Fruit fly (Drosophila melanogaster) whole organism, embryonic: Measurements from ENCODE around the gene RpL13.
A peak's percentile ranks its signal among the peaks of the same experiment; 100 is the strongest.

Experiments
- B-H1 ChIP-seq: fragments of 200-800 bp; sonication (Bioruptor generic); IDR thresholded peaks from 3 replicates; pipeline ENCODE4 v1.3.6; 2022; ENCODE audit warnings: missing biosample characterization, missing genetic modification characterization
- CG10147 ChIP-seq: fragments of 200-800 bp; sonication (Bioruptor generic); optimal IDR thresholded peaks from 2 replicates; lab custom pipeline; 2019; ENCODE audit warnings: missing biosample characterization, mild to moderate bottlenecking, missing genetic modification characterization, moderate library complexity
- CG1024 ChIP-seq: fragments of 200-800 bp; sonication (Bioruptor generic); IDR thresholded peaks from 2 replicates; pipeline ENCODE4 v1.3.6; 2022; ENCODE audit warnings: missing biosample characterization, missing genetic modification characterization
- CG12744 ChIP-seq: fragments of 200-800 bp; sonication (Bioruptor generic); optimal IDR thresholded peaks from 2 replicates; lab custom pipeline; 2016; ENCODE audit warnings: missing biosample characterization, missing genetic modification characterization
- CG14860 ChIP-seq: fragments of 200-800 bp; sonication (Bioruptor generic); IDR thresholded peaks from 3 replicates; pipeline ENCODE4 v1.3.6; 2022; ENCODE audit warnings: missing biosample characterization, missing genetic modification characterization; ENCODE audit not compliant: partially characterized antibody
- CG1529 ChIP-seq: fragments of 200-800 bp; sonication (Bioruptor generic); optimal IDR thresholded peaks from 3 replicates; lab custom pipeline; 2018; ENCODE audit warnings: missing biosample characterization, missing genetic modification characterization
- CG15696 ChIP-seq: fragments of 200-800 bp; sonication (Bioruptor generic); optimal IDR thresholded peaks from 2 replicates; lab custom pipeline; 2019; ENCODE audit warnings: missing biosample characterization, mild to moderate bottlenecking, missing genetic modification characterization, moderate library complexity
- CG17361 ChIP-seq: fragments of 200-800 bp; sonication (Bioruptor generic); IDR thresholded peaks from 3 replicates; pipeline ENCODE4 v1.3.6; 2022; ENCODE audit warnings: missing biosample characterization, missing genetic modification characterization
- CG17568 ChIP-seq: fragments of 200-800 bp; sonication (Bioruptor generic); optimal IDR thresholded peaks from 2 replicates; lab custom pipeline; 2018; ENCODE audit warnings: missing biosample characterization, mild to moderate bottlenecking, missing genetic modification characterization, moderate library complexity
- CG17612 ChIP-seq: fragments of 200-800 bp; sonication (Bioruptor generic); IDR thresholded peaks from 2 replicates; pipeline ENCODE4 v1.3.6; 2022; ENCODE audit warnings: missing biosample characterization, missing genetic modification characterization
- CG1792 ChIP-seq: fragments of 200-800 bp; sonication (Bioruptor generic); optimal IDR thresholded peaks from 2 replicates; lab custom pipeline; 2016; ENCODE audit warnings: missing biosample characterization, missing genetic modification characterization
- CG18011 ChIP-seq: fragments of 200-800 bp; sonication (Bioruptor generic); optimal IDR thresholded peaks from 2 replicates; lab custom pipeline; 2017; ENCODE audit warnings: missing biosample characterization, missing genetic modification characterization, mild to moderate bottlenecking, moderate library complexity, missing genotype
- CG2116 ChIP-seq: fragments of 200-800 bp; sonication (Bioruptor generic); optimal IDR thresholded peaks from 3 replicates; lab custom pipeline; 2018; ENCODE audit warnings: missing biosample characterization, mild to moderate bottlenecking, missing genetic modification characterization
- CG31224 ChIP-seq: fragments of 200-800 bp; sonication (Bioruptor generic); IDR thresholded peaks from 2 replicates; pipeline ENCODE4 v1.3.6; 2022; ENCODE audit warnings: missing biosample characterization, missing genetic modification characterization
- CG33213 ChIP-seq: fragments of 200-800 bp; sonication (Bioruptor generic); optimal IDR thresholded peaks from 3 replicates; lab custom pipeline; 2016; ENCODE audit warnings: missing biosample characterization, missing genetic modification characterization
- CG34376 ChIP-seq: fragments of 200-800 bp; sonication (Bioruptor generic); optimal IDR thresholded peaks from 2 replicates; lab custom pipeline; 2018; ENCODE audit warnings: missing biosample characterization, mild to moderate bottlenecking, missing genetic modification characterization
- CG42726 ChIP-seq: fragments of 200-800 bp; sonication (Bioruptor generic); IDR thresholded peaks from 2 replicates; pipeline ENCODE4 v1.3.6; 2022; ENCODE audit warnings: missing biosample characterization, missing genetic modification characterization; ENCODE audit not compliant: partially characterized antibody
- CG6689 ChIP-seq: fragments of 200-800 bp; sonication (Bioruptor generic); IDR thresholded peaks from 2 replicates; pipeline ENCODE4 v1.3.6; 2022; ENCODE audit warnings: missing biosample characterization, missing genetic modification characterization
- CG7357 ChIP-seq: fragments of 200-800 bp; sonication (Bioruptor generic); IDR thresholded peaks from 3 replicates; pipeline ENCODE4 v1.3.6; 2022; ENCODE audit warnings: missing biosample characterization, missing genetic modification characterization
- CG7372 ChIP-seq: fragments of 200-800 bp; sonication (Bioruptor generic); IDR thresholded peaks from 2 replicates; pipeline ENCODE4 v1.3.6; 2022; ENCODE audit warnings: missing biosample characterization, missing genetic modification characterization
- CG7745 ChIP-seq: fragments of 200-800 bp; sonication (Bioruptor generic); optimal IDR thresholded peaks from 2 replicates; lab custom pipeline; 2018; ENCODE audit warnings: missing biosample characterization, mild to moderate bottlenecking, missing genetic modification characterization, moderate library complexity
- CG7786 ChIP-seq: fragments of 200-800 bp; sonication (Bioruptor generic); optimal IDR thresholded peaks from 2 replicates; lab custom pipeline; 2016; ENCODE audit warnings: missing biosample characterization, missing genetic modification characterization
- CG8281 ChIP-seq: fragments of 200-800 bp; sonication (Bioruptor generic); optimal IDR thresholded peaks from 2 replicates; lab custom pipeline; 2018; ENCODE audit warnings: missing biosample characterization, mild to moderate bottlenecking, missing genetic modification characterization, moderate library complexity
- CrebB ChIP-seq: fragments of 200-800 bp; sonication (Bioruptor generic); optimal IDR thresholded peaks from 3 replicates; lab custom pipeline; 2018; ENCODE audit warnings: missing biosample characterization, mild to moderate bottlenecking, missing genetic modification characterization
- H15 ChIP-seq: fragments of 200-800 bp; sonication (Bioruptor generic); IDR thresholded peaks from 3 replicates; pipeline ENCODE4 v1.3.6; 2022; ENCODE audit warnings: missing biosample characterization, missing genetic modification characterization
- H2.0 ChIP-seq: fragments of 200-800 bp; sonication (Bioruptor generic); IDR thresholded peaks from 2 replicates; pipeline ENCODE4 v1.3.6; 2022; ENCODE audit warnings: missing biosample characterization, missing genetic modification characterization
- Hmx ChIP-seq: fragments of 200-800 bp; sonication (Bioruptor generic); optimal IDR thresholded peaks from 2 replicates; lab custom pipeline; 2016; ENCODE audit warnings: missing biosample characterization, missing genetic modification characterization
- Jarid2 ChIP-seq: fragments of 200-800 bp; sonication (Bioruptor generic); optimal IDR thresholded peaks from 3 replicates; lab custom pipeline; 2017; ENCODE audit warnings: mild to moderate bottlenecking, missing biosample characterization, missing genetic modification reagents, missing genetic modification characterization
- Mes4 ChIP-seq: fragments of 200-800 bp; sonication (Bioruptor generic); optimal IDR thresholded peaks from 2 replicates; lab custom pipeline; 2016; ENCODE audit warnings: missing biosample characterization, missing genetic modification characterization
- Mrtf ChIP-seq: fragments of 200-800 bp; sonication (Bioruptor generic); IDR thresholded peaks from 3 replicates; pipeline ENCODE4 v1.3.6; 2022; ENCODE audit warnings: missing biosample characterization, missing genetic modification characterization
- Neu2 ChIP-seq: fragments of 200-800 bp; sonication (Bioruptor generic); optimal IDR thresholded peaks from 3 replicates; lab custom pipeline; 2016; ENCODE audit warnings: missing biosample characterization, missing genetic modification characterization, borderline replicate concordance
- NfI ChIP-seq: fragments of 200-800 bp; sonication (Bioruptor generic); optimal IDR thresholded peaks from 3 replicates; lab custom pipeline; 2018; ENCODE audit warnings: missing biosample characterization, mild to moderate bottlenecking, missing genetic modification characterization, moderate library complexity
- Scr ChIP-seq: fragments of 200-800 bp; sonication (Bioruptor generic); IDR thresholded peaks from 2 replicates; pipeline ENCODE4 v1.3.6; 2022; ENCODE audit warnings: missing biosample characterization, missing genetic modification characterization; ENCODE audit not compliant: partially characterized antibody
- Six4 ChIP-seq: fragments of 200-800 bp; sonication (Bioruptor generic); optimal IDR thresholded peaks from 2 replicates; lab custom pipeline; 2016; ENCODE audit warnings: missing biosample characterization, missing genetic modification characterization
- ab ChIP-seq: fragments of 200-800 bp; sonication (Bioruptor generic); optimal IDR thresholded peaks from 2 replicates; lab custom pipeline; 2016; ENCODE audit warnings: missing biosample characterization, missing genetic modification characterization
- al ChIP-seq: fragments of 200-800 bp; sonication (Bioruptor generic); IDR thresholded peaks from 2 replicates; pipeline ENCODE4 v1.3.6; 2022; ENCODE audit warnings: missing biosample characterization, missing genetic modification characterization
- aop ChIP-seq: fragments of 200-800 bp; sonication (Bioruptor generic); IDR thresholded peaks from 2 replicates; pipeline ENCODE4 v1.3.6; 2022; ENCODE audit warnings: missing biosample characterization, missing genetic modification characterization
- bsh ChIP-seq, 2 experiments: fragments of 200-800 bp; sonication (Bioruptor generic); optimal IDR thresholded peaks; 2 replicates each; lab custom pipeline; 2017 to 2018; ENCODE audit warnings: mild to moderate bottlenecking in 2 of 2, missing biosample characterization in 2 of 2, missing genetic modification characterization in 2 of 2, moderate library complexity in 1 of 2
- ci ChIP-seq: fragments of 200-800 bp; sonication (Bioruptor generic); IDR thresholded peaks from 3 replicates; pipeline ENCODE4 v1.3.6; 2022; ENCODE audit warnings: missing biosample characterization, missing genetic modification characterization
- dm ChIP-seq: fragments of 200-800 bp; sonication (Bioruptor generic); optimal IDR thresholded peaks from 3 replicates; lab custom pipeline; 2016; ENCODE audit warnings: missing biosample characterization, missing genetic modification characterization
- ewg ChIP-seq: fragments of 200-800 bp; sonication (Bioruptor generic); optimal IDR thresholded peaks from 3 replicates; lab custom pipeline; 2017; ENCODE audit warnings: mild to moderate bottlenecking, missing biosample characterization, missing genetic modification reagents, missing genetic modification characterization
- grn ChIP-seq: fragments of 200-800 bp; sonication (Bioruptor generic); optimal IDR thresholded peaks from 3 replicates; lab custom pipeline; 2017; ENCODE audit warnings: missing biosample characterization, missing genetic modification characterization
- jumu ChIP-seq: fragments of 200-800 bp; sonication (Bioruptor generic); optimal IDR thresholded peaks from 3 replicates; lab custom pipeline; 2016; ENCODE audit warnings: missing biosample characterization, missing genetic modification characterization
- maf-S ChIP-seq: fragments of 200-800 bp; sonication (Bioruptor generic); optimal IDR thresholded peaks from 2 replicates; lab custom pipeline; 2016; ENCODE audit warnings: missing biosample characterization, missing genetic modification characterization
- nmo ChIP-seq: fragments of 200-800 bp; sonication (Bioruptor generic); optimal IDR thresholded peaks from 2 replicates; lab custom pipeline; 2018; ENCODE audit warnings: missing biosample characterization, mild to moderate bottlenecking, missing genetic modification characterization, moderate library complexity
- ro ChIP-seq: fragments of 200-800 bp; sonication (Bioruptor generic); IDR thresholded peaks from 2 replicates; pipeline ENCODE4 v1.3.6; 2022; ENCODE audit warnings: missing biosample characterization, missing genetic modification characterization
- sisA ChIP-seq: fragments of 200-800 bp; sonication (Bioruptor generic); IDR thresholded peaks from 2 replicates; pipeline ENCODE4 v1.3.6; 2022; ENCODE audit warnings: missing biosample characterization, missing genetic modification characterization
- usp ChIP-seq: fragments of >200 bp; optimal IDR thresholded peaks from 2 replicates; lab custom pipeline; 2017; ENCODE audit warnings: missing biosample characterization, missing genetic modification characterization
- zfh1 ChIP-seq: fragments of 200-800 bp; sonication (Bioruptor generic); IDR thresholded peaks from 3 replicates; pipeline ENCODE4 v1.3.6; 2022; ENCODE audit warnings: missing biosample characterization, missing genetic modification characterization

The RpL13 gene

DNA sequence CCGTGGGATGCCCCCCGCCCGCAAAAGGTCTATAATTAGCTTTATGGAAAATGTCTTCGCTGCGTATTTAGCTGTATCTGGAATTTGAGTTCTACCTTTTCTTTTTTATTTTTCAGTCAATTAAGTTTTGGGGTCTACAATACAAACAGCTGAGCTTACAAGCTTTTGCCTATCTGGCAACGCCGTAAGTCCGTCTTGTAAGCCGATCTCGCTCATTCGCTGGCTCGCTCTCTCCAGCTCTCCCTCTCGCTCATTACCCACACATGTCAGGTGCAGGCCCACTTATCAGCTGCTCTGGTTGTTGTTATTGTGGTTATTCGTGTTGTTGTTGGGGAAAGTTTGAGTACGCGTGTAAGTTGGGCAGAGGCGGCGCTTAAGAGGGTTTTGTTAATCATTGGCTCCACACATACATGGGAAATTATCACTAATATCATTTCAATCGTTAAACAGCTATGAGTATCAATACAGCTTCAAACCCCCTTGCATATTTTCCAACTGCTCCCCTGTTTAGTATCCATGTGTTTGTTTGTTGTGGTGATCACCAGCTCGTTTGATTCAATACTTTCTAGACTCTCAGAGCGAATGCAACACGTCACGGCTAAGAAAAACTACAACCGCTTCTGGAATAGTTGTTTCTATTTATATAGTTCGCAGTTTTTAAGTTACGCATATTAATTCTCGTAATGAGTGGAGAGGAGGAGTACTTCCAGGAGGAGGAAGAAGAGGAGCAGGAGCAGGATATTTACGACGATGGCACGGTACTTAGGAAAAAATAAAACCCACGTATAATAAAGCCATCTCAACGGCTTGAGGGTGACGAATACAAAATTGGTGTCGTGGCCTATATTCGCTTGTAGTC, 42.9 kb downstream of the RpL13 start (continued):
- peak; percentile 99 for TF ChIP-seq ci
- peak; percentile 97 for TF ChIP-seq CG7372
- peak; percentile 98 for TF ChIP-seq H2.0 (GFP tag; lab: Robert Waterston, UW)
- TF ChIP-seq CG2116 (GFP tag; lab: Kevin White, UChicago) = peak; percentile 62
- no peak for TF ChIP-seq CG14860 (GFP tag; lab: Robert Waterston, UW)
- TF ChIP-seq CG42726 = no peak
- TF ChIP-seq Neu2 (GFP tag; lab: Kevin White, UChicago) = peak; percentile 80
- peak; percentile 98 for TF ChIP-seq zfh1
- peak; percentile 95 for TF ChIP-seq Mes4 (GFP tag; lab: Kevin White, UChicago)
- peak; percentile 97 for TF ChIP-seq maf-S (GFP tag; lab: Kevin White, UChicago)
- peak; percentile 94 for TF ChIP-seq Hmx
- peak; percentile 97 for TF ChIP-seq dm (GFP tag; lab: Kevin White, UChicago)
- TF ChIP-seq ro (GFP tag; lab: Robert Waterston, UW) = peak; percentile 91
- TF ChIP-seq H15 (GFP tag; lab: Robert Waterston, UW) = peak; percentile 97
- TF ChIP-seq grn (GFP tag; lab: Kevin White, UChicago) = peak; percentile 78
- peak; percentile 95 for TF ChIP-seq CG17612 (GFP tag; lab: Robert Waterston, UW)
- peak; percentile 98 for TF ChIP-seq jumu (GFP tag; lab: Kevin White, UChicago)
- TF ChIP-seq ewg (GFP tag; lab: Kevin White, UChicago) = peak; percentile 91
- peak; percentile 97 for TF ChIP-seq sisA (GFP tag; lab: Robert Waterston, UW)
- TF ChIP-seq CG15696 = peak; percentile 90
- peak; percentile 82 for TF ChIP-seq Jarid2 (GFP tag; lab: Kevin White, UChicago)
- peak; percentile 97 for TF ChIP-seq CrebB (tag; lab: Kevin White, UChicago)
- no peak for TF ChIP-seq Scr
- peak; percentile 96 for TF ChIP-seq B-H1 (GFP tag; lab: Robert Waterston, UW)
- TF ChIP-seq Six4 = peak; percentile 97
- TF ChIP-seq CG17361 (GFP tag; lab: Robert Waterston, UW) = peak; percentile 92
- TF ChIP-seq CG7357 (GFP tag; lab: Robert Waterston, UW) = peak; percentile 91
- peak; percentile 94 for TF ChIP-seq aop
- TF ChIP-seq CG18011 (GFP tag; lab: Kevin White, UChicago) = peak; percentile 86
- peak; percentile 97 for TF ChIP-seq CG33213 (GFP tag; lab: Kevin White, UChicago)
- peak; percentile 94 for TF ChIP-seq CG6689 (GFP tag; lab: Robert Waterston, UW)
- TF ChIP-seq CG1024 (GFP tag; lab: Robert Waterston, UW) = peak; percentile 91
- peak; percentile 95 for TF ChIP-seq nmo (GFP tag; lab: Kevin White, UChicago)
- TF ChIP-seq CG7786 (GFP tag; lab: Kevin White, UChicago) = peak; percentile 99
- TF ChIP-seq bsh (GFP tag; optimal IDR thresholded peaks at IDR 0.05; lab: Kevin White, UChicago) = peak; percentile 97
- peak; percentile 94 for TF ChIP-seq CG10147 (GFP tag; lab: Kevin White, UChicago)
- TF ChIP-seq ab = peak; percentile 96
- TF ChIP-seq CG17568 (GFP tag; lab: Kevin White, UChicago) = peak; percentile 93
- peak; percentile 97 for TF ChIP-seq CG1792 (GFP tag; lab: Kevin White, UChicago)
- TF ChIP-seq Mrtf (GFP tag; lab: Robert Waterston, UW) = peak; percentile 98
- no peak for TF ChIP-seq usp (GFP tag; lab: Kevin White, UChicago)
- peak; percentile 93 for TF ChIP-seq CG31224 (GFP tag; lab: Robert Waterston, UW)
- TF ChIP-seq NfI (GFP tag; lab: Kevin White, UChicago) = peak; percentile 97
- TF ChIP-seq CG8281 (tag; lab: Kevin White, UChicago) = peak; percentile 88
- TF ChIP-seq CG1529 = peak; percentile 94
- TF ChIP-seq CG12744 = peak; percentile 96
- TF ChIP-seq CG7745 = peak; percentile 64
- TF ChIP-seq CG34376 (GFP tag; lab: Kevin White, UChicago) = peak; percentile 96
- TF ChIP-seq al (GFP tag; lab: Robert Waterston, UW) = peak; percentile 98
